Fruit fly (Drosophila melanogaster): ENCODE results near the gene EMC1.

- TF ChIP-seq h (optimal IDR thresholded peaks at IDR 0.05): no peak
- no peak for TF ChIP-seq ttk (optimal IDR thresholded peaks at IDR 0.05)
Measured at dm6 chr3R:7895457-7895856, 11.7 kb downstream of the EMC1 start.

All from Kc167 (cell line).